Worm (Caenorhabditis elegans) whole organism, early embryonic: ENCODE measurements around the gene Y43F8C.9.

Source experiments
- B0310.2 ChIP-seq: sonication (generic microtip); optimal IDR thresholded peaks from 2 replicates; lab custom pipeline; 2016; ENCODE audit warnings: mild to moderate bottlenecking, missing genetic modification characterization, missing compliant biosample characterization
- F13C5.2 ChIP-seq: sonication (generic microtip); optimal IDR thresholded peaks from 2 replicates; lab custom pipeline; 2017; ENCODE audit warnings: mild to moderate bottlenecking, missing genetic modification characterization, inconsistent platforms, missing compliant biosample characterization
- aly-1 ChIP-seq: sonication (generic microtip); optimal IDR thresholded peaks from 2 replicates; lab custom pipeline; 2016; ENCODE audit warnings: missing genetic modification characterization, missing compliant biosample characterization
- ama-1 ChIP-seq: fragments of 150-350 bp; optimal IDR thresholded peaks from 2 replicates; lab custom pipeline; 2014
- ceh-36 ChIP-seq: sonication (generic microtip); optimal IDR thresholded peaks from 2 replicates; lab custom pipeline; 2016; ENCODE audit warnings: missing genetic modification characterization, inconsistent platforms, missing compliant biosample characterization
- ets-7 ChIP-seq: sonication (generic microtip); optimal IDR thresholded peaks from 2 replicates; lab custom pipeline; 2016; ENCODE audit warnings: missing genotype, missing genetic modification characterization, missing compliant biosample characterization
- flt-1 ChIP-seq: fragments of 200-800 bp; sonication (Bioruptor generic); IDR thresholded peaks from 2 replicates; pipeline ENCODE4 v1.3.6; 2022; ENCODE audit warnings: missing genetic modification characterization, missing compliant biosample characterization
- hnd-1 ChIP-seq: sonication (generic microtip); optimal IDR thresholded peaks from 2 replicates; lab custom pipeline; 2016; ENCODE audit warnings: missing genetic modification characterization, missing compliant biosample characterization
- sea-1 ChIP-seq: fragments of 200-800 bp; sonication (Bioruptor generic); conservative IDR thresholded peaks from 2 replicates; pipeline ENCODE4 v1.3.6; 2022; ENCODE audit warnings: missing genetic modification characterization, missing compliant biosample characterization
- tbx-11 ChIP-seq: fragments of 200-800 bp; sonication (Bioruptor generic); IDR thresholded peaks from 2 replicates; pipeline ENCODE4 v1.3.6; 2022; ENCODE audit warnings: missing genetic modification characterization, missing compliant biosample characterization
- tbx-37 ChIP-seq: fragments of 200-800 bp; sonication (Bioruptor generic); conservative IDR thresholded peaks from 2 replicates; pipeline ENCODE4 v1.3.6; 2022; ENCODE audit warnings: missing genetic modification reagents, missing genetic modification characterization, missing compliant biosample characterization
- tra-4 ChIP-seq: sonication (generic microtip); optimal IDR thresholded peaks from 2 replicates; lab custom pipeline; 2017; ENCODE audit warnings: missing genetic modification characterization, missing compliant biosample characterization

DNA sequence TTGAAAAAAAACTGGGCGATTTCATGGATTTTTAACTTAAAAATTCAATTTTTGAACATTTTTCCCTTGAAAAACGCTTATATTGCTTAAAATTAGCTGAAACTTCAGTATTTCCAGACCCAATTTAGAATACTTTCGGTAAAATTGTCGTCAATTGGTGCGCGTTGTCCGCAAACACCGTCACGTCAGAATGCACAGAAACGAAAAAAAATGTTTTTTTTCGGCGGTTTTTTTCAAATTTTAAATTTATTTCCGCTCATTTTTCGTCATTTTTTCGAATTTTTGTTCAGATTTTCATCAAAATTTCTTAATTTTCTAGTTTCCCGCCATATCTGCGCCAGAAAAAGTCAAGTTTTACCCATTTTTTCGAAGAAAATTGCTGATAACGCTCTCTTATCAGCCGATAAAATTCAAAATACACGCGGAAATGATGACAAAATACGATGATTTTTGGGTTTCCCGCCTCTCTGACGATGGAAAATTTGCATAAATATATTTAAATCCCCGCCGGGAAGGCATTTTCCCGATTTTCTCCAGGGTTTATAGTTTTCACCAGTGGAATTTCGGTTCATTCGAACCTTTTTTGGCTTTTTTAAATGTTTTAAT is 27.5 kb downstream of the Y43F8C.9 start:
- TF ChIP-seq ama-1 (lab: Kevin White, UChicago) (no peak), flt-1 (no peak), hnd-1 (no peak), F13C5.2 (tag; lab: Kevin White, UChicago) (no peak), tbx-11 (no peak), sea-1 (GFP tag; lab: Robert Waterston, UW) (no peak), ets-7 (no peak), tbx-37 (no peak), ceh-36 (tag; lab: Kevin White, UChicago) (no peak), B0310.2 (tag; lab: Kevin White, UChicago) (no peak), tra-4 (tag; lab: Kevin White, UChicago) (no peak), aly-1 (tag; lab: Kevin White, UChicago) (no peak)
